Worm (Caenorhabditis elegans): ENCODE data around the gene W02A2.9.

DNA sequence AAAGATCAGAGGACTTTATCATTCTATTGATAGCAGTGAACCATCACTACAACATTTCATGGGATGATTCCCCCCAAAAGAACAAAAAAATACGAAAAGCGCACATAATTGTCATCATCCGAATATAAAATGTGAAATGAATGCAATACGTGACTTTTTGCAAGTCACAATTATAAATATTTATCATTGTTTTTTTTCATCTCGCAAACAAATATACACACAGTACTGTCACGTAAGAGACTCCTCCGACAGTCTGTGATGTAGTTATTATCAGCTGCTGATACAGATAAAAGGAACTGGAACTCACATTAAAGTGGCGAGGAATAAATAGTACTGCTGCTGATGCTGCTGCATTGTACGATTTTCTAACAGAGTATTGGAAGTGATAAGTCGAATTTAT, 48.9 kb downstream of the W02A2.9 start:
- no peak for TF ChIP-seq ztf-11 (tag; optimal IDR thresholded peaks at IDR 0.05)
- no peak for TF ChIP-seq lin-32 (GFP tag; optimal IDR thresholded peaks at IDR 0.05)
- TF ChIP-seq nhr-76 (tag; optimal IDR thresholded peaks at IDR 0.05): no peak
- no peak for TF ChIP-seq lsy-2 (tag; optimal IDR thresholded peaks at IDR 0.05)
- TF ChIP-seq lin-13 (tag; optimal IDR thresholded peaks at IDR 0.05): no peak
- TF ChIP-seq tbx-8 (GFP tag; optimal IDR thresholded peaks at IDR 0.05): no peak
- TF ChIP-seq hlh-1 (tag; optimal IDR thresholded peaks at IDR 0.05): no peak
- no peak for TF ChIP-seq nhr-2 (tag; optimal IDR thresholded peaks at IDR 0.05)
- no peak for TF ChIP-seq mab-5 (tag; optimal IDR thresholded peaks at IDR 0.05)

Measured in whole organism, mixed stage, embryonic.